Fruit fly (Drosophila melanogaster) whole organism, embryonic: ENCODE data around the gene Muted.

Source experiments
- Bdp1 ChIP-seq: fragments of 200-800 bp; sonication (Bioruptor generic); optimal IDR thresholded peaks from 3 replicates; lab custom pipeline; 2016; ENCODE audit warnings: missing biosample characterization, missing genetic modification characterization
- CG10209 ChIP-seq: fragments of 200-800 bp; sonication (Bioruptor generic); optimal IDR thresholded peaks from 3 replicates; lab custom pipeline; 2017; ENCODE audit warnings: missing biosample characterization, mild to moderate bottlenecking, missing genetic modification characterization, missing genetic modification reagents
- CG10431 ChIP-seq: fragments of 200-800 bp; sonication (Bioruptor generic); optimal IDR thresholded peaks from 3 replicates; lab custom pipeline; 2018; ENCODE audit warnings: missing biosample characterization, mild to moderate bottlenecking, missing genetic modification characterization
- CG11085 ChIP-seq: fragments of 200-800 bp; sonication (Bioruptor generic); IDR thresholded peaks from 2 replicates; pipeline ENCODE4 v1.3.6; 2022; ENCODE audit warnings: missing biosample characterization, missing genetic modification characterization
- CG11560 ChIP-seq: fragments of 200-800 bp; sonication (Bioruptor generic); IDR thresholded peaks from 3 replicates; pipeline ENCODE4 v1.3.6; 2022; ENCODE audit warnings: missing biosample characterization, missing genetic modification characterization
- CG11695 ChIP-seq: fragments of 200-800 bp; sonication (Bioruptor generic); IDR thresholded peaks from 3 replicates; pipeline ENCODE4 v1.3.6; 2022; ENCODE audit warnings: missing biosample characterization, missing genetic modification characterization
- CG13775 ChIP-seq: fragments of 200-800 bp; sonication (Bioruptor generic); optimal IDR thresholded peaks from 3 replicates; lab custom pipeline; 2017; ENCODE audit warnings: missing biosample characterization, mild to moderate bottlenecking, missing genetic modification characterization
- CG14965 ChIP-seq: fragments of 200-800 bp; sonication (Bioruptor generic); optimal IDR thresholded peaks from 2 replicates; lab custom pipeline; 2016; ENCODE audit warnings: missing biosample characterization, missing genetic modification characterization, borderline replicate concordance
- CG1602 ChIP-seq: fragments of 200-800 bp; sonication (Bioruptor generic); optimal IDR thresholded peaks from 3 replicates; lab custom pipeline; 2016; ENCODE audit warnings: missing biosample characterization, missing genetic modification characterization
- CG18599 ChIP-seq: fragments of 200-800 bp; sonication (Bioruptor generic); optimal IDR thresholded peaks from 3 replicates; lab custom pipeline; 2017; ENCODE audit warnings: missing biosample characterization, missing genetic modification characterization, mild to moderate bottlenecking, moderate library complexity, missing genetic modification reagents
- CG2712 ChIP-seq: fragments of 200-800 bp; optimal IDR thresholded peaks from 3 replicates; lab custom pipeline; 2019; ENCODE audit warnings: missing biosample characterization, mild to moderate bottlenecking, missing genetic modification characterization, moderate library complexity
- CG33213 ChIP-seq: fragments of 200-800 bp; sonication (Bioruptor generic); optimal IDR thresholded peaks from 3 replicates; lab custom pipeline; 2016; ENCODE audit warnings: missing biosample characterization, missing genetic modification characterization
- CG34422 ChIP-seq: fragments of 200-800 bp; sonication (Bioruptor generic); IDR thresholded peaks from 3 replicates; pipeline ENCODE4 v1.3.6; 2022; ENCODE audit warnings: missing biosample characterization, missing genetic modification characterization
- CG3847 ChIP-seq: fragments of 200-800 bp; sonication (Bioruptor generic); IDR thresholded peaks from 2 replicates; pipeline ENCODE4 v1.3.6; 2022; ENCODE audit warnings: missing biosample characterization, missing genetic modification characterization
- CG5245 ChIP-seq: fragments of 200-800 bp; sonication (Bioruptor generic); optimal IDR thresholded peaks from 3 replicates; lab custom pipeline; 2016; ENCODE audit warnings: missing biosample characterization, missing genetic modification characterization
- CG6689 ChIP-seq: fragments of 200-800 bp; sonication (Bioruptor generic); IDR thresholded peaks from 2 replicates; pipeline ENCODE4 v1.3.6; 2022; ENCODE audit warnings: missing biosample characterization, missing genetic modification characterization
- CG6813 ChIP-seq: fragments of 200-800 bp; sonication (Bioruptor generic); optimal IDR thresholded peaks from 2 replicates; lab custom pipeline; 2017; ENCODE audit warnings: missing biosample characterization, missing genetic modification characterization, mild to moderate bottlenecking, moderate library complexity, missing genetic modification reagents
- CG7928 ChIP-seq: fragments of 200-800 bp; sonication (Bioruptor generic); optimal IDR thresholded peaks from 2 replicates; lab custom pipeline; 2017; ENCODE audit warnings: missing biosample characterization, mild to moderate bottlenecking, missing genetic modification characterization
- CG9797 ChIP-seq: fragments of 200-800 bp; sonication (Bioruptor generic); optimal IDR thresholded peaks from 3 replicates; lab custom pipeline; 2018; ENCODE audit warnings: missing biosample characterization, mild to moderate bottlenecking, missing genetic modification characterization
- Chrac-16 ChIP-seq: fragments of 200-800 bp; sonication (Bioruptor generic); optimal IDR thresholded peaks from 3 replicates; lab custom pipeline; 2016; ENCODE audit warnings: missing biosample characterization, missing genetic modification characterization
- Dad ChIP-seq: fragments of 200-800 bp; sonication (Bioruptor generic); optimal IDR thresholded peaks from 3 replicates; lab custom pipeline; 2016; ENCODE audit warnings: missing biosample characterization, missing genetic modification characterization
- Dfd ChIP-seq, 2 experiments: fragments of >200 bp; optimal IDR thresholded peaks; 2 replicates each; lab custom pipeline; 2017; ENCODE audit warnings: missing biosample characterization in 2 of 2, missing genetic modification characterization in 2 of 2
- Dip2 ChIP-seq: fragments of 200-800 bp; sonication (Bioruptor generic); IDR thresholded peaks from 2 replicates; pipeline ENCODE4 v1.3.6; 2022; ENCODE audit warnings: missing biosample characterization, missing genetic modification characterization
- Fer3 ChIP-seq: fragments of 200-800 bp; sonication (Bioruptor generic); optimal IDR thresholded peaks from 2 replicates; lab custom pipeline; 2018; ENCODE audit warnings: missing biosample characterization, mild to moderate bottlenecking, missing genetic modification characterization, moderate library complexity
- GATAe ChIP-seq: fragments of 200-800 bp; sonication (Bioruptor generic); conservative IDR thresholded peaks from 2 replicates; pipeline ENCODE4 v1.3.6; 2022; ENCODE audit warnings: missing biosample characterization, missing genetic modification characterization
- Gug ChIP-seq: fragments of 200-800 bp; sonication (Bioruptor generic); IDR thresholded peaks from 4 replicates; pipeline ENCODE4 v1.3.6; 2022; ENCODE audit warnings: missing biosample characterization, missing genetic modification characterization
- H15 ChIP-seq: fragments of 200-800 bp; sonication (Bioruptor generic); IDR thresholded peaks from 3 replicates; pipeline ENCODE4 v1.3.6; 2022; ENCODE audit warnings: missing biosample characterization, missing genetic modification characterization
- Jarid2 ChIP-seq: fragments of 200-800 bp; sonication (Bioruptor generic); optimal IDR thresholded peaks from 3 replicates; lab custom pipeline; 2017; ENCODE audit warnings: mild to moderate bottlenecking, missing biosample characterization, missing genetic modification reagents, missing genetic modification characterization
- Lim3 ChIP-seq: fragments of 200-800 bp; sonication (Bioruptor generic); IDR thresholded peaks from 2 replicates; pipeline ENCODE4 v1.3.6; 2022; ENCODE audit warnings: missing biosample characterization, missing genetic modification characterization
- Mrtf ChIP-seq: fragments of 200-800 bp; sonication (Bioruptor generic); IDR thresholded peaks from 3 replicates; pipeline ENCODE4 v1.3.6; 2022; ENCODE audit warnings: missing biosample characterization, missing genetic modification characterization
- Poxn ChIP-seq: fragments of 200-800 bp; sonication (Bioruptor generic); IDR thresholded peaks from 2 replicates; pipeline ENCODE4 v1.3.6; 2022; ENCODE audit warnings: missing biosample characterization, missing genetic modification characterization
- Side ChIP-seq: fragments of 200-800 bp; sonication (Bioruptor generic); optimal IDR thresholded peaks from 2 replicates; lab custom pipeline; 2016; ENCODE audit warnings: missing biosample characterization, missing genetic modification characterization
- Sox100B ChIP-seq: fragments of 200-800 bp; sonication (Bioruptor generic); optimal IDR thresholded peaks from 3 replicates; lab custom pipeline; 2018; ENCODE audit warnings: missing biosample characterization, mild to moderate bottlenecking, missing genetic modification characterization
- Tbp ChIP-seq: fragments of >200 bp; optimal IDR thresholded peaks from 2 replicates; lab custom pipeline; 2018; ENCODE audit warnings: missing biosample characterization, missing genetic modification characterization
- Vsx1 ChIP-seq: fragments of 200-800 bp; sonication (Bioruptor generic); optimal IDR thresholded peaks from 2 replicates; lab custom pipeline; 2017; ENCODE audit warnings: missing biosample characterization, mild to moderate bottlenecking, missing genetic modification characterization, missing genetic modification reagents
- ash1 ChIP-seq: fragments of 200-800 bp; sonication (Bioruptor generic); optimal IDR thresholded peaks from 2 replicates; lab custom pipeline; 2018; ENCODE audit warnings: missing biosample characterization, mild to moderate bottlenecking, missing genetic modification characterization
- caup ChIP-seq: fragments of 200-800 bp; sonication (Bioruptor generic); optimal IDR thresholded peaks from 3 replicates; lab custom pipeline; 2017; ENCODE audit warnings: missing biosample characterization, mild to moderate bottlenecking, missing genetic modification characterization, moderate library complexity; ENCODE audit not compliant: severe bottlenecking
- croc ChIP-seq: fragments of 200-800 bp; sonication (Bioruptor generic); conservative IDR thresholded peaks from 3 replicates; pipeline ENCODE4 v1.3.6; 2022; ENCODE audit warnings: missing biosample characterization, missing genetic modification characterization
- en ChIP-seq: fragments of 200-800 bp; sonication (Bioruptor generic); optimal IDR thresholded peaks from 2 replicates; lab custom pipeline; 2016; ENCODE audit warnings: missing biosample characterization, missing genetic modification characterization
- gce ChIP-seq: fragments of 200-800 bp; sonication (Bioruptor generic); IDR thresholded peaks from 3 replicates; pipeline ENCODE4 v1.3.6; 2022; ENCODE audit warnings: missing biosample characterization, missing genetic modification characterization
- klu ChIP-seq: fragments of 200-800 bp; sonication (Bioruptor generic); IDR thresholded peaks from 2 replicates; pipeline ENCODE4 v1.3.6; 2022; ENCODE audit warnings: missing biosample characterization, missing genetic modification characterization
- mirr ChIP-seq: fragments of 200-800 bp; sonication (Bioruptor generic); optimal IDR thresholded peaks from 3 replicates; lab custom pipeline; 2018; ENCODE audit warnings: missing biosample characterization, mild to moderate bottlenecking, missing genetic modification characterization
- nerfin-2 ChIP-seq: fragments of 200-800 bp; sonication (Bioruptor generic); IDR thresholded peaks from 2 replicates; pipeline ENCODE4 v1.3.6; 2022; ENCODE audit warnings: missing biosample characterization, missing genetic modification characterization; ENCODE audit not compliant: partially characterized antibody
- pros ChIP-seq: fragments of 200-800 bp; sonication (Bioruptor generic); optimal IDR thresholded peaks from 3 replicates; lab custom pipeline; 2019; ENCODE audit warnings: missing biosample characterization, mild to moderate bottlenecking, missing genetic modification characterization, moderate library complexity
- pum ChIP-seq: fragments of 200-800 bp; sonication (Bioruptor generic); optimal IDR thresholded peaks from 2 replicates; lab custom pipeline; 2016; ENCODE audit warnings: missing biosample characterization, missing genetic modification characterization
- slp2 ChIP-seq: fragments of 200-800 bp; sonication (Bioruptor generic); optimal IDR thresholded peaks from 2 replicates; lab custom pipeline; 2016; ENCODE audit warnings: missing biosample characterization, missing genetic modification characterization
- sna ChIP-seq: fragments of 200-800 bp; sonication (Bioruptor generic); IDR thresholded peaks from 2 replicates; pipeline ENCODE4 v1.3.6; 2022; ENCODE audit warnings: missing biosample characterization, missing genetic modification characterization; ENCODE audit not compliant: partially characterized antibody
- tgo ChIP-seq: fragments of 200-800 bp; sonication (Bioruptor generic); IDR thresholded peaks from 3 replicates; pipeline ENCODE4 v1.3.6; 2022; ENCODE audit warnings: missing biosample characterization, missing genetic modification characterization
- toy ChIP-seq: fragments of 200-800 bp; sonication (Bioruptor generic); IDR thresholded peaks from 2 replicates; pipeline ENCODE4 v1.3.6; 2022; ENCODE audit warnings: missing biosample characterization, missing genetic modification characterization
- tup ChIP-seq: fragments of 200-800 bp; sonication (Bioruptor generic); optimal IDR thresholded peaks from 2 replicates; lab custom pipeline; 2016; ENCODE audit warnings: missing biosample characterization, mild to moderate bottlenecking, missing genetic modification characterization, moderate library complexity
- usp ChIP-seq: fragments of >200 bp; optimal IDR thresholded peaks from 2 replicates; lab custom pipeline; 2017; ENCODE audit warnings: missing biosample characterization, missing genetic modification characterization

The Muted gene

dm6 chr3R:22358810-22359209 is 3.6 kb upstream of the Muted start (continued):
- TF ChIP-seq sna (GFP tag; lab: Robert Waterston, UW) (no peak), CG33213 (peak; percentile 51), Sox100B (GFP tag; lab: Kevin White, UChicago) (peak; percentile 77), Poxn (GFP tag; lab: Robert Waterston, UW) (no peak), Side (GFP tag; lab: Kevin White, UChicago) (peak; percentile 12), Lim3 (no peak), CG7928 (GFP tag; lab: Kevin White, UChicago) (no peak), caup (GFP tag; lab: Kevin White, UChicago) (peak; percentile 43), CG10209 (GFP tag; lab: Kevin White, UChicago) (peak; percentile 81), CG5245 (peak; percentile 80), ash1 (no peak), tup (GFP tag; lab: Kevin White, UChicago) (peak; percentile 67), CG13775 (GFP tag; lab: Kevin White, UChicago) (peak; percentile 44), Dfd (GFP tag; optimal IDR thresholded peaks at IDR 0.05; lab: Kevin White, UChicago) (no peak), Mrtf (peak; percentile 61; the same call in 2 of the 3 replicates), pros (GFP tag; lab: Kevin White, UChicago) (no peak), CG6813 (GFP tag; lab: Kevin White, UChicago) (peak; percentile 86), CG14965 (peak; percentile 29), toy (GFP tag; lab: Robert Waterston, UW) (no peak), CG11695 (GFP tag; lab: Robert Waterston, UW) (peak; percentile 85), usp (GFP tag; lab: Kevin White, UChicago) (no peak), Fer3 (tag; lab: Kevin White, UChicago) (peak; percentile 74), H15 (no peak), CG1602 (peak; percentile 74), klu (no peak), Dad (GFP tag; lab: Kevin White, UChicago) (peak; percentile 29), Jarid2 (GFP tag; lab: Kevin White, UChicago) (peak; percentile 32), Chrac-16 (GFP tag; lab: Kevin White, UChicago) (peak; percentile 32), CG3847 (GFP tag; lab: Robert Waterston, UW) (peak; percentile 39), Bdp1 (GFP tag; lab: Kevin White, UChicago) (peak; percentile 75), CG6689 (GFP tag; lab: Robert Waterston, UW) (peak; percentile 81), Dip2 (GFP tag; lab: Robert Waterston, UW) (no peak), mirr (GFP tag; lab: Kevin White, UChicago) (no peak), croc (peak; percentile 48), CG9797 (no peak), CG10431 (GFP tag; lab: Kevin White, UChicago) (peak; percentile 46), en (no peak), tgo (peak; percentile 75), slp2 (GFP tag; lab: Kevin White, UChicago) (no peak), Vsx1 (GFP tag; lab: Kevin White, UChicago) (peak; percentile 59), CG34422 (GFP tag; lab: Robert Waterston, UW) (peak; percentile 62; the same call in 1 of the 3 replicates), CG11085 (GFP tag; lab: Robert Waterston, UW) (peak; percentile 36; the same call in 1 of the 2 replicates), GATAe (GFP tag; lab: Robert Waterston, UW) (0 out of 2 replicates have a peak, but pooled peaks have one; percentile 14), CG11560 (tag; lab: Robert Waterston, UW) (0 out of 3 replicates have a peak, but pooled peaks have one; percentile 39), Tbp (GFP tag; lab: Kevin White, UChicago) (no peak), CG2712 (peak; percentile 79), nerfin-2 (no peak), pum (GFP tag; lab: Kevin White, UChicago) (peak; percentile 25), Gug (GFP tag; lab: Robert Waterston, UW) (peak; percentile 33; the same call in 1 of the 4 replicates), gce (GFP tag; lab: Robert Waterston, UW) (peak; percentile 23; the same call in 1 of the 3 replicates), CG18599 (GFP tag; lab: Kevin White, UChicago) (peak; percentile 72)
